Worm (Caenorhabditis elegans) whole organism, L4 larva: ENCODE results near the gene C16C8.19.

Experiments used
- Y48G9A.11 ChIP-seq: fragments of 200-800 bp; sonication (Bioruptor generic); IDR thresholded peaks from 2 replicates; pipeline ENCODE4 v1.3.6; 2022; ENCODE audit warnings: missing genetic modification reagents, missing genetic modification characterization, missing compliant biosample characterization
- aly-2 ChIP-seq: sonication (generic microtip); optimal IDR thresholded peaks from 2 replicates; lab custom pipeline; 2018; ENCODE audit warnings: missing biosample characterization, missing genetic modification characterization
- ces-1 ChIP-seq: fragments of 150-350 bp; sonication (generic microtip); optimal IDR thresholded peaks from 4 replicates; lab custom pipeline; 2014; ENCODE audit warnings: missing biosample characterization, missing genetic modification reagents, missing genetic modification characterization
- dmd-9 ChIP-seq: fragments of 200-800 bp; sonication (Bioruptor generic); IDR thresholded peaks from 2 replicates; pipeline ENCODE4 v1.3.6; 2022; ENCODE audit warnings: missing genetic modification reagents, missing genetic modification characterization, missing compliant biosample characterization
- fos-1 ChIP-seq: fragments of 150-350 bp; optimal IDR thresholded peaks from 2 replicates; lab custom pipeline; 2014; ENCODE audit warnings: missing biosample characterization, missing genetic modification characterization
- hlh-30 ChIP-seq: sonication (generic microtip); optimal IDR thresholded peaks from 2 replicates; lab custom pipeline; 2017; ENCODE audit warnings: antibody characterized with exemption, mild to moderate bottlenecking, missing genetic modification characterization, missing compliant biosample characterization; ENCODE audit not compliant: insufficient read depth
- nhr-28 ChIP-seq: fragments of 150-350 bp; optimal IDR thresholded peaks from 2 replicates; lab custom pipeline; 2014; ENCODE audit warnings: missing biosample characterization, missing genetic modification characterization
- nhr-6 ChIP-seq: fragments of 150-350 bp; optimal IDR thresholded peaks from 2 replicates; lab custom pipeline; 2014; ENCODE audit warnings: missing biosample characterization, missing genetic modification characterization
- saeg-2 ChIP-seq: fragments of 200-800 bp; sonication (Bioruptor generic); IDR thresholded peaks from 2 replicates; pipeline ENCODE4 v1.3.6; 2022; ENCODE audit warnings: missing genetic modification reagents, missing genetic modification characterization, missing compliant biosample characterization
- snpc-1.2 ChIP-seq: fragments of 200-800 bp; sonication (Bioruptor generic); IDR thresholded peaks from 2 replicates; pipeline ENCODE4 v1.3.6; 2022; ENCODE audit warnings: missing genetic modification reagents, missing genetic modification characterization, missing compliant biosample characterization
- snpc-4 ChIP-seq: fragments of 150-350 bp; optimal IDR thresholded peaks from 2 replicates; lab custom pipeline; 2014; ENCODE audit warnings: missing biosample characterization, missing genetic modification characterization
- spr-1 ChIP-seq: sonication (generic microtip); optimal IDR thresholded peaks from 2 replicates; lab custom pipeline; 2016; ENCODE audit warnings: mild to moderate bottlenecking, missing genetic modification characterization, missing compliant biosample characterization
- zag-1 ChIP-seq: fragments of 150-350 bp; optimal IDR thresholded peaks from 2 replicates; lab custom pipeline; 2014; ENCODE audit warnings: missing biosample characterization, missing genetic modification characterization
- ztf-11 ChIP-seq: fragments of 150-350 bp; optimal IDR thresholded peaks from 2 replicates; lab custom pipeline; 2014; ENCODE audit warnings: missing biosample characterization, missing genetic modification characterization

DNA sequence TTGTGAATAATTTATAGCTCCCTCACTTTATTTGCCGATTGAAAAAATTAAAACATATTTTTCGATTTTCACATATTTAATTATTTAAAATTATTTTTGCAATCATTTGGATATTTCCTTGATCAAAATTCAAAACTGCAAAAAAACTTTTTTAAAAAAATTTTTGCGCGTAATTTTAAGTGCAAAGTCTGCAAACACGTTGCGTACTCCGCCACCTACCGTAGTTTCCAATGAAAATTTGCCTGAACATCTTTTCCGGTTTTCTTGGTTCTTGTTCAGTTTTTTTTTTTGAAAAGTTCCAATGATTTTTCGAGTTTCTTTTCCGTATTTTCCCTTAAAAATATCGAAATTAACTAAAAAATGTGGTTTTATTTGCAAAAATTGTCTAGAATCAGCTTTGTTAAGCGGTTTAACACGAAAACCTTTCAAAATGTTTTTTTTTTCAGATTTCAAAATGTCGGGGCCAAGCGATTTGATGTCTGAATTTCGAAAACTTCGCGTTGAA lies 9.5 kb upstream of the C16C8.19 start, which contains the start of gene C16C8.25:
- TF ChIP-seq ztf-11 (tag; lab: Kevin White, UChicago) (no peak), nhr-28 (tag; lab: Kevin White, UChicago) (no peak), aly-2 (tag; lab: Kevin White, UChicago) (no peak), snpc-1.2 (GFP tag; lab: Robert Waterston, UW) (no peak), zag-1 (tag; lab: Kevin White, UChicago) (no peak), spr-1 (tag; lab: Kevin White, UChicago) (no peak), saeg-2 (GFP tag; lab: Robert Waterston, UW) (no peak), dmd-9 (GFP tag; lab: Robert Waterston, UW) (no peak), Y48G9A.11 (GFP tag; lab: Robert Waterston, UW) (no peak), snpc-4 (tag; lab: Kevin White, UChicago) (no peak), fos-1 (tag; lab: Kevin White, UChicago) (no peak), ces-1 (GFP tag; lab: Kevin White, UChicago) (no peak), nhr-6 (tag; lab: Kevin White, UChicago) (no peak), hlh-30 (tag; lab: Kevin White, UChicago) (no peak)
